Worm (Caenorhabditis elegans) whole organism, L4/young adult: Measurements from ENCODE around the gene srh-138.
"Not testable (repeated sequence)": the region's sequence is repeated elsewhere in the genome, so short reads cannot be mapped to it uniquely, and the experiment has no call there.

Experiments used
- W03F9.2 ChIP-seq: fragments of 150-350 bp; optimal IDR thresholded peaks from 2 replicates; lab custom pipeline; 2014; ENCODE audit warnings: missing biosample characterization, missing genetic modification characterization
- dao-5 ChIP-seq: sonication (generic microtip); optimal IDR thresholded peaks from 2 replicates; lab custom pipeline; 2016; ENCODE audit warnings: missing genotype, missing genetic modification characterization, moderate library complexity, missing compliant biosample characterization
- him-1 ChIP-seq: sonication (generic microtip); optimal IDR thresholded peaks from 2 replicates; lab custom pipeline; 2016; ENCODE audit warnings: missing genotype, missing genetic modification reagents, missing genetic modification characterization, missing compliant biosample characterization

Gene srh-138

ce11 chrV:16470916-16471315, at the start of gene srh-138:
Gene srh-138, minus strand, starts transcription at chrV:16471016.
- no peak for TF ChIP-seq him-1 (tag; lab: Kevin White, UChicago)
- no peak for TF ChIP-seq W03F9.2 (tag; lab: Kevin White, UChicago)
- no peak for TF ChIP-seq dao-5 (tag; lab: Kevin White, UChicago)

ce11 chrV:16517619-16518018, 46.8 kb upstream of the srh-138 start, which contains the start of gene F36D3.4:
Gene F36D3.4, minus strand, starts transcription at chrV:16517719.
- no peak for TF ChIP-seq dao-5 (tag; lab: Kevin White, UChicago)

- not testable (repeated sequence) for TF ChIP-seq dao-5, him-1, W03F9.2 (tag; lab: Kevin White, UChicago)
Observed at ce11 chrV:16515140-16515539, 44.3 kb upstream of the srh-138 start, which contains the start of gene F36D3.5. Gene F36D3.5, minus strand, starts transcription at chrV:16515240.

ce11 chrV:16508667-16509066, 37.9 kb upstream of the srh-138 start, which contains the start of gene srr-3:
Gene srr-3, minus strand, starts transcription at chrV:16508767.
- no peak for TF ChIP-seq dao-5 (tag; lab: Kevin White, UChicago)
- no peak for TF ChIP-seq W03F9.2 (tag; lab: Kevin White, UChicago)
- no peak for TF ChIP-seq him-1 (tag; lab: Kevin White, UChicago)

ce11 chrV:16506650-16507049, 35.8 kb upstream of the srh-138 start:
- TF ChIP-seq him-1 (tag; lab: Kevin White, UChicago) (no peak), W03F9.2 (tag; lab: Kevin White, UChicago) (no peak), dao-5 (tag; lab: Kevin White, UChicago) (no peak)

- TF ChIP-seq him-1 (tag; lab: Kevin White, UChicago), result no peak
- no peak for TF ChIP-seq dao-5 (tag; lab: Kevin White, UChicago)
- TF ChIP-seq W03F9.2 (tag; lab: Kevin White, UChicago), result no peak
Observed at ce11 chrV:16505828-16506227, 35.0 kb upstream of the srh-138 start, which contains the start of gene nhr-54. Gene nhr-54, minus strand, starts transcription at chrV:16505928.

ce11 chrV:16503164-16503563, 32.3 kb upstream of the srh-138 start, which contains the start of gene F36D3.14:
Gene F36D3.14, minus strand, starts transcription at chrV:16503264.
- TF ChIP-seq W03F9.2 (tag; lab: Kevin White, UChicago) (no peak), him-1 (tag; lab: Kevin White, UChicago) (no peak), dao-5 (tag; lab: Kevin White, UChicago) (no peak)

- TF ChIP-seq W03F9.2 (tag; lab: Kevin White, UChicago), result no peak
Observed at ce11 chrV:16499006-16499405, 28.2 kb upstream of the srh-138 start, which contains the start of gene F36D3.1. Gene F36D3.1, plus strand, starts transcription at chrV:16499352.

- no peak for TF ChIP-seq him-1 (tag; lab: Kevin White, UChicago)
- TF ChIP-seq W03F9.2 (tag; lab: Kevin White, UChicago), result no peak
- TF ChIP-seq dao-5 (tag; lab: Kevin White, UChicago), result no peak
Observed at ce11 chrV:16497504-16497903, 26.7 kb upstream of the srh-138 start, which contains the start of gene srh-136. Gene srh-136, minus strand, starts transcription at chrV:16497596.

ce11 chrV:16494359-16494758, 23.5 kb upstream of the srh-138 start, which contains the start of gene comt-2:
Gene comt-2, minus strand, starts transcription at chrV:16494489.
- TF ChIP-seq dao-5 (tag; lab: Kevin White, UChicago) (no peak), W03F9.2 (tag; lab: Kevin White, UChicago) (no peak)

- TF ChIP-seq him-1 (tag; lab: Kevin White, UChicago) (no peak), dao-5 (tag; lab: Kevin White, UChicago) (no peak), W03F9.2 (tag; lab: Kevin White, UChicago) (no peak)
Observed at ce11 chrV:16488172-16488571, 17.4 kb upstream of the srh-138 start, which contains the start of gene sqst-4. Gene sqst-4, plus strand, starts transcription at chrV:16488472.

- TF ChIP-seq W03F9.2 (tag; lab: Kevin White, UChicago) (no peak), dao-5 (tag; lab: Kevin White, UChicago) (no peak), him-1 (tag; lab: Kevin White, UChicago) (no peak)
Observed at ce11 chrV:16487474-16487873, 16.7 kb upstream of the srh-138 start, which contains the start of gene Y32B12A.5. Gene Y32B12A.5, minus strand, starts transcription at chrV:16487574.

- no peak for TF ChIP-seq dao-5 (tag; lab: Kevin White, UChicago)
- TF ChIP-seq W03F9.2 (tag; lab: Kevin White, UChicago), result no peak
- TF ChIP-seq him-1 (tag; lab: Kevin White, UChicago), result no peak
Observed at ce11 chrV:16483681-16484080, 12.9 kb upstream of the srh-138 start, which contains the start of gene srh-139. Gene srh-139, plus strand, starts transcription at chrV:16483981.

ce11 chrV:16483044-16483443, 12.2 kb upstream of the srh-138 start, which contains the start of gene F57E7.2:
Gene F57E7.2, minus strand, starts transcription at chrV:16483144.
- TF ChIP-seq dao-5 (tag; lab: Kevin White, UChicago), result no peak
- TF ChIP-seq him-1 (tag; lab: Kevin White, UChicago), result no peak
- no peak for TF ChIP-seq W03F9.2 (tag; lab: Kevin White, UChicago)
